Fruit fly (Drosophila melanogaster): ENCODE measurements around the gene CG34148.

DNA sequence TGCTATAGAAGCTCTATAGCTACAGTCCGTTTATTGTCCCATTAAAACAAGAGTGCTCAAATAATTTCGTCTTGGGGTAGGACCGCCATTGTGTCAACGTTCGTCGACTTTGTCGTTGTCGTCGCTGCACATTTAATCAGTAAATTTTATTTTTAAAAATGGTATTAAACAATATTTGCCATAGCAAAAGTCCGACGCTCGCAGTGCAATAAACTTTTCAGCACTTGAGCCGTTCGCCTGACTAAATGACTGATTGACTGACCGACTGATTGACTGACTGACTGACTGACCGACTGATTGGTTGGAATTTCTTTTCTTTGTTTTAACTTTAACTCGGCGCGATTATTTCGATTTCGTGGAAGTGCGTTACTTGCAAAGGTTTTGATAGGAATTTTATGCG is 11.5 kb upstream of the CG34148 start:
- TF ChIP-seq pad (GFP tag; optimal IDR thresholded peaks at IDR 0.05) (no peak), CG7101 (tag; optimal IDR thresholded peaks at IDR 0.05) (no peak), Hr96 (GFP tag; optimal IDR thresholded peaks at IDR 0.05) (no peak), CG11617 (GFP tag; optimal IDR thresholded peaks at IDR 0.05) (no peak), CG12768 (GFP tag; optimal IDR thresholded peaks at IDR 0.05) (no peak), kay (GFP tag; ENCODE audit: borderline replicate concordance) (peak; percentile 65), cic (GFP tag; optimal IDR thresholded peaks at IDR 0.05) (no peak), CG7045 (GFP tag; optimal IDR thresholded peaks at IDR 0.05) (no peak), bab1 (GFP tag; optimal IDR thresholded peaks at IDR 0.05) (no peak), CG5204 (GFP tag; optimal IDR thresholded peaks at IDR 0.05) (no peak)
